Fruit fly (Drosophila melanogaster): Measurements from ENCODE around the gene CG4467.
A peak's percentile ranks its signal among the peaks of the same experiment; 100 is the strongest.

The CG4467 gene

dm6 chr3R:23221680-23222148, 27.0 kb downstream of the CG4467 start:
- no peak for TF ChIP-seq pan (optimal IDR thresholded peaks at IDR 0.05)
- TF ChIP-seq psq (optimal IDR thresholded peaks at IDR 0.05) = no peak
- no peak for TF ChIP-seq Dll (optimal IDR thresholded peaks at IDR 0.05)
- TF ChIP-seq EcR (GFP tag; optimal IDR thresholded peaks at IDR 0.05) = no peak

dm6 chr3R:23221003-23221679, 27.6 kb downstream of the CG4467 start:
- TF ChIP-seq usp (GFP tag; optimal IDR thresholded peaks at IDR 0.05) (no peak), psq (optimal IDR thresholded peaks at IDR 0.05) (no peak), pan (optimal IDR thresholded peaks at IDR 0.05) (no peak)

- TF ChIP-seq pan (optimal IDR thresholded peaks at IDR 0.05) = no peak
- TF ChIP-seq EcR (GFP tag; optimal IDR thresholded peaks at IDR 0.05) = peak; percentile 74 to 77
Observed at dm6 chr3R:23220239-23221002, 28.3 kb downstream of the CG4467 start.

- no peak for TF ChIP-seq EcR (GFP tag; optimal IDR thresholded peaks at IDR 0.05)
- no peak for TF ChIP-seq usp (GFP tag; optimal IDR thresholded peaks at IDR 0.05)
- no peak for TF ChIP-seq pan (optimal IDR thresholded peaks at IDR 0.05)
- no peak for TF ChIP-seq psq (optimal IDR thresholded peaks at IDR 0.05)
- TF ChIP-seq Dll (optimal IDR thresholded peaks at IDR 0.05) = no peak
- TF ChIP-seq CG8478 (optimal IDR thresholded peaks at IDR 0.05) = no peak
Observed at dm6 chr3R:23217142-23217771, 31.4 kb downstream of the CG4467 start.

dm6 chr3R:23215434-23215730, 33.3 kb downstream of the CG4467 start:
- no peak for TF ChIP-seq EcR (GFP tag; optimal IDR thresholded peaks at IDR 0.05)
- no peak for TF ChIP-seq Dll (optimal IDR thresholded peaks at IDR 0.05)
- no peak for TF ChIP-seq psq (optimal IDR thresholded peaks at IDR 0.05)
- TF ChIP-seq pan (optimal IDR thresholded peaks at IDR 0.05) = no peak
- no peak for TF ChIP-seq CG8478 (optimal IDR thresholded peaks at IDR 0.05)
- TF ChIP-seq usp (GFP tag; optimal IDR thresholded peaks at IDR 0.05) = no peak

- no peak for TF ChIP-seq CG8478 (optimal IDR thresholded peaks at IDR 0.05)
- no peak for TF ChIP-seq psq (optimal IDR thresholded peaks at IDR 0.05)
- no peak for TF ChIP-seq EcR (GFP tag; optimal IDR thresholded peaks at IDR 0.05)
- no peak for TF ChIP-seq usp (GFP tag; optimal IDR thresholded peaks at IDR 0.05)
- no peak for TF ChIP-seq pan (optimal IDR thresholded peaks at IDR 0.05)
- no peak for TF ChIP-seq Dll (optimal IDR thresholded peaks at IDR 0.05)
Observed at dm6 chr3R:23214603-23215433, 33.9 kb downstream of the CG4467 start.

- TF ChIP-seq usp (GFP tag; optimal IDR thresholded peaks at IDR 0.05) (no peak), EcR (GFP tag; optimal IDR thresholded peaks at IDR 0.05) (no peak), psq (optimal IDR thresholded peaks at IDR 0.05) (no peak), CG8478 (optimal IDR thresholded peaks at IDR 0.05) (no peak), pan (optimal IDR thresholded peaks at IDR 0.05) (no peak), Dll (optimal IDR thresholded peaks at IDR 0.05) (no peak)
Observed at dm6 chr3R:23212764-23213163, 35.9 kb downstream of the CG4467 start.

dm6 chr3R:23211745-23212254, 36.9 kb downstream of the CG4467 start:
- TF ChIP-seq usp (GFP tag; optimal IDR thresholded peaks at IDR 0.05) (no peak), psq (optimal IDR thresholded peaks at IDR 0.05) (no peak)

dm6 chr3R:23210243-23211215, 38.2 kb downstream of the CG4467 start:
- TF ChIP-seq EcR (GFP tag; optimal IDR thresholded peaks at IDR 0.05) = no peak
- no peak for TF ChIP-seq Dll (optimal IDR thresholded peaks at IDR 0.05)
- no peak for TF ChIP-seq pan (optimal IDR thresholded peaks at IDR 0.05)
- no peak for TF ChIP-seq psq (optimal IDR thresholded peaks at IDR 0.05)
- TF ChIP-seq usp (GFP tag; optimal IDR thresholded peaks at IDR 0.05) = no peak
- TF ChIP-seq CG8478 (optimal IDR thresholded peaks at IDR 0.05) = no peak

dm6 chr3R:23207254-23207653, 41.4 kb downstream of the CG4467 start:
- no peak for TF ChIP-seq pan (optimal IDR thresholded peaks at IDR 0.05)
- TF ChIP-seq CG8478 (optimal IDR thresholded peaks at IDR 0.05) = no peak
- TF ChIP-seq psq (optimal IDR thresholded peaks at IDR 0.05) = no peak
- no peak for TF ChIP-seq Dll (optimal IDR thresholded peaks at IDR 0.05)
- TF ChIP-seq EcR (GFP tag; optimal IDR thresholded peaks at IDR 0.05) = no peak
- no peak for TF ChIP-seq usp (GFP tag; optimal IDR thresholded peaks at IDR 0.05)

dm6 chr3R:23203934-23204333, 44.8 kb downstream of the CG4467 start, which contains the start of gene fzo:
Gene fzo, minus strand, starts transcription at chr3R:23204034.
- TF ChIP-seq EcR (GFP tag; optimal IDR thresholded peaks at IDR 0.05) = no peak
- TF ChIP-seq usp (GFP tag; optimal IDR thresholded peaks at IDR 0.05) = no peak
- TF ChIP-seq Dll (optimal IDR thresholded peaks at IDR 0.05) = no peak
- TF ChIP-seq CG8478 (optimal IDR thresholded peaks at IDR 0.05) = no peak
- TF ChIP-seq pan (optimal IDR thresholded peaks at IDR 0.05) = no peak
- TF ChIP-seq psq (optimal IDR thresholded peaks at IDR 0.05) = no peak
